Fruit fly (Drosophila melanogaster) whole organism, prepupa: Measurements from ENCODE around the gene CG3008.

Experiments
- Blimp-1 ChIP-seq: fragments of 200-800 bp; sonication (Bioruptor generic); optimal IDR thresholded peaks from 3 replicates; lab custom pipeline; 2017; ENCODE audit warnings: missing biosample characterization, missing genetic modification characterization, mild to moderate bottlenecking, moderate library complexity, missing genetic modification reagents
- CG10631 ChIP-seq: fragments of 200-800 bp; sonication (Bioruptor generic); optimal IDR thresholded peaks from 2 replicates; lab custom pipeline; 2016; ENCODE audit warnings: missing biosample characterization, missing genetic modification characterization
- CG10669 ChIP-seq: fragments of 200-800 bp; sonication (Bioruptor generic); optimal IDR thresholded peaks from 3 replicates; lab custom pipeline; 2018; ENCODE audit warnings: missing biosample characterization, mild to moderate bottlenecking, missing genetic modification characterization, moderate library complexity
- CG11294 ChIP-seq: fragments of 200-800 bp; sonication (Bioruptor generic); IDR thresholded peaks from 2 replicates; pipeline ENCODE4 v1.3.6; 2022; ENCODE audit warnings: missing biosample characterization, missing genetic modification characterization
- CG15336 ChIP-seq: fragments of 200-800 bp; sonication (Bioruptor generic); IDR thresholded peaks from 2 replicates; pipeline ENCODE4 v1.3.6; 2022; ENCODE audit warnings: missing biosample characterization, missing genetic modification characterization
- CG16779 ChIP-seq: fragments of 200-800 bp; sonication (Bioruptor generic); optimal IDR thresholded peaks from 3 replicates; lab custom pipeline; 2017; ENCODE audit warnings: missing biosample characterization, mild to moderate bottlenecking, missing genetic modification characterization
- CG3032 ChIP-seq: fragments of 200-800 bp; optimal IDR thresholded peaks from 2 replicates; lab custom pipeline; 2019; ENCODE audit warnings: missing biosample characterization, mild to moderate bottlenecking, missing genetic modification characterization, moderate library complexity
- CG32006 ChIP-seq: fragments of 200-800 bp; sonication (Bioruptor generic); optimal IDR thresholded peaks from 3 replicates; lab custom pipeline; 2017; ENCODE audit warnings: missing biosample characterization, mild to moderate bottlenecking, missing genetic modification characterization
- CG3919 ChIP-seq: fragments of 200-800 bp; sonication (Bioruptor generic); optimal IDR thresholded peaks from 3 replicates; lab custom pipeline; 2016; ENCODE audit warnings: missing biosample characterization, missing genetic modification characterization
- CG4318 ChIP-seq: fragments of 200-800 bp; sonication (Bioruptor generic); optimal IDR thresholded peaks from 3 replicates; lab custom pipeline; 2017; ENCODE audit warnings: missing biosample characterization, mild to moderate bottlenecking, missing genetic modification characterization
- CG6276 ChIP-seq: fragments of 200-800 bp; sonication (Bioruptor generic); optimal IDR thresholded peaks from 2 replicates; lab custom pipeline; 2017; ENCODE audit warnings: missing biosample characterization, mild to moderate bottlenecking, missing genetic modification characterization
- CG6792 ChIP-seq: fragments of 200-800 bp; sonication (Bioruptor generic); optimal IDR thresholded peaks from 3 replicates; lab custom pipeline; 2016; ENCODE audit warnings: missing biosample characterization, missing genetic modification characterization
- CG6808 ChIP-seq: fragments of 200-800 bp; sonication (Bioruptor generic); optimal IDR thresholded peaks from 3 replicates; lab custom pipeline; 2017; ENCODE audit warnings: missing biosample characterization, missing genetic modification characterization, mild to moderate bottlenecking, moderate library complexity, missing genetic modification reagents
- CG7368 ChIP-seq: fragments of 200-800 bp; sonication (Bioruptor generic); optimal IDR thresholded peaks from 3 replicates; lab custom pipeline; 2016; ENCODE audit warnings: missing biosample characterization, missing genetic modification characterization
- CG8119 ChIP-seq: fragments of 200-800 bp; sonication (Bioruptor generic); IDR thresholded peaks from 3 replicates; pipeline ENCODE4 v1.3.6; 2022; ENCODE audit warnings: missing biosample characterization, missing genetic modification characterization
- CG8319 ChIP-seq: fragments of 200-800 bp; sonication (Bioruptor generic); optimal IDR thresholded peaks from 3 replicates; lab custom pipeline; 2016; ENCODE audit warnings: missing biosample characterization, missing genetic modification characterization
- CG8632 ChIP-seq: fragments of 200-800 bp; sonication (Bioruptor generic); optimal IDR thresholded peaks from 3 replicates; lab custom pipeline; 2016; ENCODE audit warnings: missing biosample characterization, missing genetic modification characterization
- CG9139 ChIP-seq: fragments of 200-800 bp; sonication (Bioruptor generic); optimal IDR thresholded peaks from 3 replicates; lab custom pipeline; 2017; ENCODE audit warnings: missing biosample characterization, mild to moderate bottlenecking, missing genetic modification characterization
- Eip75B ChIP-seq: fragments of 200-800 bp; sonication (Bioruptor generic); optimal IDR thresholded peaks from 3 replicates; lab custom pipeline; 2016; ENCODE audit warnings: missing biosample characterization, missing genetic modification characterization
- Eip78C ChIP-seq: fragments of 200-800 bp; sonication (Bioruptor generic); peaks from one replicate; lab custom pipeline; 2016; ENCODE audit warnings: missing biosample characterization, missing genetic modification characterization
- Eip93F ChIP-seq: fragments of 200-800 bp; sonication (Bioruptor generic); optimal IDR thresholded peaks from 2 replicates; lab custom pipeline; 2016; ENCODE audit warnings: missing biosample characterization, mild to moderate bottlenecking, missing genetic modification characterization
- Ets21C ChIP-seq: fragments of 200-800 bp; sonication (Bioruptor generic); optimal IDR thresholded peaks from 3 replicates; lab custom pipeline; 2016; ENCODE audit warnings: missing biosample characterization, missing genetic modification characterization
- Ets96B ChIP-seq: fragments of 200-800 bp; optimal IDR thresholded peaks from 2 replicates; lab custom pipeline; 2019; ENCODE audit warnings: missing biosample characterization, mild to moderate bottlenecking, missing genetic modification characterization, moderate library complexity
- Gug ChIP-seq: fragments of 200-800 bp; sonication (Bioruptor generic); IDR thresholded peaks from 2 replicates; pipeline ENCODE4 v1.3.6; 2022; ENCODE audit warnings: missing biosample characterization, missing genetic modification characterization
- Hr38 ChIP-seq: sonication (Bioruptor generic); optimal IDR thresholded peaks from 2 replicates; lab custom pipeline; 2016; ENCODE audit warnings: missing biosample characterization, missing genetic modification characterization
- Hr4 ChIP-seq: fragments of 200-800 bp; sonication (Bioruptor generic); optimal IDR thresholded peaks from 3 replicates; lab custom pipeline; 2016; ENCODE audit warnings: missing biosample characterization, missing genetic modification characterization
- Lpt ChIP-seq: fragments of 200-800 bp; sonication (Bioruptor generic); optimal IDR thresholded peaks from 3 replicates; lab custom pipeline; 2016; ENCODE audit warnings: missing biosample characterization, missing genetic modification characterization
- Met ChIP-seq: fragments of 200-800 bp; sonication (Bioruptor generic); optimal IDR thresholded peaks from 3 replicates; lab custom pipeline; 2016; ENCODE audit warnings: missing biosample characterization, missing genetic modification characterization
- OdsH ChIP-seq: fragments of 200-800 bp; sonication (Bioruptor generic); optimal IDR thresholded peaks from 3 replicates; lab custom pipeline; 2016; ENCODE audit warnings: missing biosample characterization, missing genetic modification characterization
- Smox ChIP-seq: fragments of 200-800 bp; sonication (Bioruptor generic); optimal IDR thresholded peaks from 3 replicates; lab custom pipeline; 2016; ENCODE audit warnings: missing biosample characterization, missing genetic modification characterization
- Sox102F ChIP-seq: fragments of 200-800 bp; sonication (Bioruptor generic); optimal IDR thresholded peaks from 2 replicates; lab custom pipeline; 2016; ENCODE audit warnings: missing biosample characterization, mild to moderate bottlenecking, missing genetic modification characterization
- Sox14 ChIP-seq: fragments of 200-800 bp; sonication (Bioruptor generic); optimal IDR thresholded peaks from 3 replicates; lab custom pipeline; 2016; ENCODE audit warnings: missing biosample characterization, missing genetic modification characterization
- Sox15 ChIP-seq: fragments of 200-800 bp; sonication (Bioruptor generic); optimal IDR thresholded peaks from 3 replicates; lab custom pipeline; 2016; ENCODE audit warnings: missing biosample characterization, missing genetic modification characterization
- achi ChIP-seq: fragments of 200-800 bp; sonication (Bioruptor generic); optimal IDR thresholded peaks from 3 replicates; lab custom pipeline; 2016; ENCODE audit warnings: missing biosample characterization, missing genetic modification characterization
- acj6 ChIP-seq: fragments of 200-800 bp; sonication (Bioruptor generic); optimal IDR thresholded peaks from 3 replicates; lab custom pipeline; 2016; ENCODE audit warnings: missing biosample characterization, missing genetic modification characterization
- dac ChIP-seq: fragments of 200-800 bp; sonication (Bioruptor generic); optimal IDR thresholded peaks from 2 replicates; lab custom pipeline; 2017; ENCODE audit warnings: missing biosample characterization, mild to moderate bottlenecking, missing genetic modification characterization
- dsx ChIP-seq: fragments of 200-800 bp; optimal IDR thresholded peaks from 3 replicates; lab custom pipeline; 2019; ENCODE audit warnings: missing biosample characterization, mild to moderate bottlenecking, missing genetic modification characterization, moderate library complexity; ENCODE audit not compliant: poor library complexity, severe bottlenecking
- esn ChIP-seq: fragments of 200-800 bp; sonication (Bioruptor generic); optimal IDR thresholded peaks from 2 replicates; lab custom pipeline; 2016; ENCODE audit warnings: missing biosample characterization, mild to moderate bottlenecking, missing genetic modification characterization, moderate library complexity
- fd59A ChIP-seq: fragments of 200-800 bp; sonication (Bioruptor generic); optimal IDR thresholded peaks from 2 replicates; lab custom pipeline; 2017; ENCODE audit warnings: missing biosample characterization, mild to moderate bottlenecking, missing genetic modification characterization, missing genetic modification reagents
- fd85E ChIP-seq: fragments of 200-800 bp; sonication (Bioruptor generic); optimal IDR thresholded peaks from 3 replicates; lab custom pipeline; 2016; ENCODE audit warnings: missing biosample characterization, missing genetic modification characterization
- fkh ChIP-seq: fragments of 200-800 bp; sonication (Bioruptor generic); optimal IDR thresholded peaks from 3 replicates; lab custom pipeline; 2017; ENCODE audit warnings: missing biosample characterization, mild to moderate bottlenecking, missing genetic modification characterization, moderate library complexity
- lz ChIP-seq: fragments of 200-800 bp; sonication (Bioruptor generic); optimal IDR thresholded peaks from 3 replicates; lab custom pipeline; 2016; ENCODE audit warnings: missing biosample characterization, missing genetic modification characterization
- net ChIP-seq: fragments of 200-800 bp; sonication (Bioruptor generic); optimal IDR thresholded peaks from 3 replicates; lab custom pipeline; 2016; ENCODE audit warnings: missing biosample characterization, missing genetic modification characterization
- pdm3 ChIP-seq: fragments of 200-800 bp; sonication (Bioruptor generic); optimal IDR thresholded peaks from 3 replicates; lab custom pipeline; 2016; ENCODE audit warnings: missing biosample characterization, missing genetic modification characterization
- ss ChIP-seq, 2 experiments: fragments of 200-800 bp; sonication (Bioruptor generic); optimal IDR thresholded peaks; 2 replicates in 1 of 2; 3 replicates in 1 of 2; lab custom pipeline; 2017 to 2018; ENCODE audit warnings: mild to moderate bottlenecking in 2 of 2, missing biosample characterization in 2 of 2, missing genetic modification characterization in 2 of 2, moderate library complexity in 1 of 2
- topi ChIP-seq: fragments of 200-800 bp; sonication (Bioruptor generic); optimal IDR thresholded peaks from 3 replicates; lab custom pipeline; 2016; ENCODE audit warnings: missing biosample characterization, missing genetic modification characterization

The CG3008 gene

dm6 chr2L:4906546-4907250, 23.6 kb downstream of the CG3008 start, which contains the start of gene snsl (continued):
- TF ChIP-seq CG10669 (peak; percentile 28), Eip78C (GFP tag; lab: Kevin White, UChicago) (peak; percentile 89), CG4318 (GFP tag; lab: Kevin White, UChicago) (peak; percentile 45), Gug (GFP tag; lab: Robert Waterston, UW) (no peak), Sox15 (GFP tag; lab: Kevin White, UChicago) (peak; percentile 50), CG7368 (GFP tag; lab: Kevin White, UChicago) (peak; percentile 7), Eip75B (GFP tag; lab: Kevin White, UChicago) (no peak), net (GFP tag; lab: Kevin White, UChicago) (peak; percentile 65), Blimp-1 (GFP tag; lab: Kevin White, UChicago) (peak; percentile 78), Sox14 (no peak), topi (GFP tag; lab: Kevin White, UChicago) (peak; percentile 11), Sox102F (GFP tag; lab: Kevin White, UChicago) (peak; percentile 26), pdm3 (GFP tag; lab: Kevin White, UChicago) (peak; percentile 44), fd85E (GFP tag; lab: Kevin White, UChicago) (no peak), dac (GFP tag; lab: Kevin White, UChicago) (peak; percentile 21), CG9139 (GFP tag; lab: Kevin White, UChicago) (peak; percentile 69), Smox (GFP tag; lab: Kevin White, UChicago) (peak; percentile 4), CG3919 (peak; percentile 66), CG8632 (GFP tag; lab: Kevin White, UChicago) (peak; percentile 82), Hr38 (no peak), acj6 (GFP tag; lab: Kevin White, UChicago) (peak; percentile 65), Ets96B (tag; lab: Kevin White, UChicago) (peak; percentile 70), CG32006 (GFP tag; lab: Kevin White, UChicago) (peak; percentile 83), CG10631 (GFP tag; lab: Kevin White, UChicago) (peak; percentile 74), CG3032 (peak; percentile 80), Eip93F (GFP tag; lab: Kevin White, UChicago) (no peak), OdsH (GFP tag; lab: Kevin White, UChicago) (peak; percentile 67), fkh (GFP tag; lab: Kevin White, UChicago) (no peak), CG6792 (GFP tag; lab: Kevin White, UChicago) (peak; percentile 68)

- TF ChIP-seq achi = peak; percentile 51
- peak; percentile 20 for TF ChIP-seq Lpt (GFP tag; lab: Kevin White, UChicago)
- peak; percentile 74 for TF ChIP-seq net (GFP tag; lab: Kevin White, UChicago)
- peak; percentile 17 for TF ChIP-seq dac (GFP tag; lab: Kevin White, UChicago)
- peak; percentile 66 for TF ChIP-seq CG11294 (GFP tag; lab: Robert Waterston, UW)
- no peak for TF ChIP-seq ss (GFP tag; optimal IDR thresholded peaks at IDR 0.05; lab: Kevin White, UChicago)
- peak; percentile 11 for TF ChIP-seq Smox (GFP tag; lab: Kevin White, UChicago)
- peak; percentile 76 for TF ChIP-seq Hr4 (GFP tag; lab: Kevin White, UChicago)
- TF ChIP-seq Hr38 = no peak
- peak; percentile 17 for TF ChIP-seq CG16779 (tag; lab: Kevin White, UChicago)
- TF ChIP-seq CG6792 (GFP tag; lab: Kevin White, UChicago) = peak; percentile 20
- no peak for TF ChIP-seq Ets21C (GFP tag; lab: Kevin White, UChicago)
- TF ChIP-seq esn (GFP tag; lab: Kevin White, UChicago) = no peak
- TF ChIP-seq CG7368 (GFP tag; lab: Kevin White, UChicago) = peak; percentile 38
- TF ChIP-seq CG10631 (GFP tag; lab: Kevin White, UChicago) = peak; percentile 43
- TF ChIP-seq CG8319 (GFP tag; lab: Kevin White, UChicago) = no peak
- TF ChIP-seq acj6 (GFP tag; lab: Kevin White, UChicago) = no peak
- peak; percentile 92 for TF ChIP-seq CG15336
- TF ChIP-seq lz (GFP tag; lab: Kevin White, UChicago) = no peak
- peak; percentile 20 for TF ChIP-seq CG8632 (GFP tag; lab: Kevin White, UChicago)
- TF ChIP-seq CG10669 = peak; percentile 8
- peak; percentile 49 for TF ChIP-seq CG3919
- TF ChIP-seq Eip78C (GFP tag; lab: Kevin White, UChicago) = peak; percentile 89
- no peak for TF ChIP-seq Sox14
- TF ChIP-seq Eip93F (GFP tag; lab: Kevin White, UChicago) = no peak
- TF ChIP-seq fd59A (GFP tag; lab: Kevin White, UChicago) = no peak
- TF ChIP-seq Met = no peak
- TF ChIP-seq Sox15 (GFP tag; lab: Kevin White, UChicago) = peak; percentile 20
- peak; percentile 87 for TF ChIP-seq CG8119
- peak; percentile 86 for TF ChIP-seq CG6276 (GFP tag; lab: Kevin White, UChicago)
- peak; percentile 24 for TF ChIP-seq CG4318 (GFP tag; lab: Kevin White, UChicago)
- TF ChIP-seq Blimp-1 (GFP tag; lab: Kevin White, UChicago) = no peak
- TF ChIP-seq CG6808 (GFP tag; lab: Kevin White, UChicago) = no peak
- no peak for TF ChIP-seq dsx
- TF ChIP-seq pdm3 (GFP tag; lab: Kevin White, UChicago) = peak; percentile 46
Measured at dm6 chr2L:4907986-4908385, 24.9 kb downstream of the CG3008 start.
